Worm (Caenorhabditis elegans): Measurements from ENCODE around the gene R07B1.5.

ce11 chrX:9850258-9850657 is 13.1 kb upstream of the R07B1.5 start, which contains the start of gene lec-8:
- TF ChIP-seq W03F9.2 (tag; optimal IDR thresholded peaks at IDR 0.05) (no peak), dao-5 (tag; optimal IDR thresholded peaks at IDR 0.05) (no peak)
